Worm (Caenorhabditis elegans) whole organism, young adult: ENCODE measurements around the gene bus-17.

Experiments used
- B0336.3 ChIP-seq: fragments of 200-800 bp; sonication (Bioruptor generic); IDR thresholded peaks from 2 replicates; pipeline ENCODE4 v1.3.6; 2022; ENCODE audit warnings: missing genetic modification characterization, missing compliant biosample characterization
- C06A6.2 ChIP-seq: fragments of 200-800 bp; sonication (Bioruptor generic); conservative IDR thresholded peaks from 2 replicates; pipeline ENCODE4 v1.3.6; 2022; ENCODE audit warnings: missing genetic modification characterization, missing compliant biosample characterization
- D2030.7 ChIP-seq: fragments of 200-800 bp; sonication (Bioruptor generic); IDR thresholded peaks from 2 replicates; pipeline ENCODE4 v1.3.6; 2022; ENCODE audit warnings: missing genetic modification reagents, missing genetic modification characterization, missing compliant biosample characterization
- F10E7.11 ChIP-seq: sonication (generic microtip); optimal IDR thresholded peaks from 2 replicates; lab custom pipeline; 2017; ENCODE audit warnings: mild to moderate bottlenecking, missing genetic modification characterization, moderate library complexity, missing compliant biosample characterization
- F37B4.10 ChIP-seq: fragments of 200-800 bp; sonication (Bioruptor generic); IDR thresholded peaks from 2 replicates; pipeline ENCODE4 v1.3.6; 2022; ENCODE audit warnings: missing genetic modification characterization, missing compliant biosample characterization
- F57A8.1 ChIP-seq: fragments of 200-800 bp; sonication (Bioruptor generic); optimal IDR thresholded peaks from 2 replicates; lab custom pipeline; 2018; ENCODE audit warnings: mild to moderate bottlenecking, missing genetic modification characterization, moderate library complexity, missing compliant biosample characterization
- F57C9.4 ChIP-seq: sonication (generic microtip); optimal IDR thresholded peaks from 2 replicates; lab custom pipeline; 2017; ENCODE audit warnings: mild to moderate bottlenecking, missing genetic modification characterization, missing compliant biosample characterization
- K11D2.4 ChIP-seq: fragments of 200-800 bp; sonication (Bioruptor generic); IDR thresholded peaks from 2 replicates; pipeline ENCODE4 v1.3.6; 2022; ENCODE audit warnings: missing genetic modification reagents, missing genetic modification characterization, missing compliant biosample characterization
- K12H6.12 ChIP-seq: fragments of 200-800 bp; sonication (Bioruptor generic); optimal IDR thresholded peaks from 2 replicates; lab custom pipeline; 2018; ENCODE audit warnings: mild to moderate bottlenecking, missing genetic modification characterization, missing compliant biosample characterization
- T07F8.4 ChIP-seq: sonication (generic microtip); optimal IDR thresholded peaks from 2 replicates; lab custom pipeline; 2016; ENCODE audit warnings: mild to moderate bottlenecking, missing genetic modification characterization, moderate library complexity, missing compliant biosample characterization
- Y53F4B.3 ChIP-seq: fragments of 200-800 bp; sonication (Bioruptor generic); IDR thresholded peaks from 2 replicates; pipeline ENCODE4 v1.3.6; 2022; ENCODE audit warnings: missing genetic modification reagents, missing genetic modification characterization, missing compliant biosample characterization
- aptf-3 ChIP-seq: fragments of 200-800 bp; sonication (Bioruptor generic); IDR thresholded peaks from 2 replicates; pipeline ENCODE4 v1.3.6; 2022; ENCODE audit warnings: missing genetic modification characterization, missing compliant biosample characterization
- attf-5 ChIP-seq: fragments of 200-800 bp; sonication (Bioruptor generic); optimal IDR thresholded peaks from 2 replicates; lab custom pipeline; 2018; ENCODE audit warnings: mild to moderate bottlenecking, missing genetic modification characterization, missing compliant biosample characterization
- cebp-1 ChIP-seq, 2 experiments: fragments of 200-800 bp in 1 of 2; sonication (Bioruptor generic) in 1 of 2; sonication (generic microtip) in 1 of 2; IDR thresholded peaks in 1 of 2; optimal IDR thresholded peaks in 1 of 2; 2 replicates each; pipeline versions ENCODE4 v1.3.6 to Lab custom; 2017 to 2022; ENCODE audit warnings: missing compliant biosample characterization in 2 of 2, missing genetic modification characterization in 2 of 2, mild to moderate bottlenecking in 1 of 2, missing genetic modification reagents in 1 of 2, moderate library complexity in 1 of 2
- cebp-2 ChIP-seq: fragments of 200-800 bp; sonication (Bioruptor generic); IDR thresholded peaks from 2 replicates; pipeline ENCODE4 v1.3.6; 2022; ENCODE audit warnings: missing genetic modification characterization, missing compliant biosample characterization
- ceh-100 ChIP-seq: fragments of 200-800 bp; sonication (Bioruptor generic); IDR thresholded peaks from 2 replicates; pipeline ENCODE4 v1.3.6; 2022; ENCODE audit warnings: missing genetic modification reagents, missing genetic modification characterization, missing compliant biosample characterization
- ceh-27 ChIP-seq: fragments of 200-800 bp; sonication (Bioruptor generic); optimal IDR thresholded peaks from 2 replicates; lab custom pipeline; 2018; ENCODE audit warnings: mild to moderate bottlenecking, missing genetic modification characterization, moderate library complexity, missing compliant biosample characterization
- chd-7 ChIP-seq: sonication (generic microtip); optimal IDR thresholded peaks from 2 replicates; lab custom pipeline; 2016; ENCODE audit warnings: mild to moderate bottlenecking, missing genetic modification characterization, moderate library complexity, missing compliant biosample characterization
- dox-1 ChIP-seq: fragments of 200-800 bp; sonication (Bioruptor generic); IDR thresholded peaks from 2 replicates; pipeline ENCODE4 v1.3.6; 2022; ENCODE audit warnings: missing genetic modification reagents, missing genetic modification characterization, missing compliant biosample characterization
- dpff-1 ChIP-seq: sonication (generic microtip); optimal IDR thresholded peaks from 2 replicates; lab custom pipeline; 2017; ENCODE audit warnings: mild to moderate bottlenecking, missing genetic modification characterization, missing compliant biosample characterization
- egl-18 ChIP-seq: fragments of 200-800 bp; sonication (Bioruptor generic); IDR thresholded peaks from 2 replicates; pipeline ENCODE4 v1.3.6; 2022; ENCODE audit warnings: missing genetic modification reagents, missing genetic modification characterization, missing compliant biosample characterization
- egl-44 ChIP-seq: fragments of 200-800 bp; sonication (Bioruptor generic); IDR thresholded peaks from 2 replicates; pipeline ENCODE4 v1.3.6; 2022; ENCODE audit warnings: missing genetic modification reagents, missing genetic modification characterization, missing compliant biosample characterization
- ekl-4 ChIP-seq: fragments of 200-800 bp; sonication (Bioruptor generic); IDR thresholded peaks from 2 replicates; pipeline ENCODE4 v1.3.6; 2022; ENCODE audit warnings: missing genetic modification reagents, missing genetic modification characterization, missing compliant biosample characterization
- fkh-3 ChIP-seq: sonication (generic microtip); optimal IDR thresholded peaks from 2 replicates; lab custom pipeline; 2016; ENCODE audit warnings: mild to moderate bottlenecking, missing genetic modification characterization, missing compliant biosample characterization
- hlh-12 ChIP-seq: sonication (generic microtip); optimal IDR thresholded peaks from 2 replicates; lab custom pipeline; 2016; ENCODE audit warnings: missing genetic modification characterization, missing compliant biosample characterization
- hrde-1 ChIP-seq: sonication (generic microtip); optimal IDR thresholded peaks from 2 replicates; lab custom pipeline; 2016; ENCODE audit warnings: missing genetic modification characterization, mild to moderate bottlenecking, missing compliant biosample characterization, moderate library complexity, missing genotype, missing genetic modification reagents, borderline replicate concordance
- let-526 ChIP-seq: fragments of 200-800 bp; sonication (Bioruptor generic); IDR thresholded peaks from 2 replicates; pipeline ENCODE4 v1.3.6; 2022; ENCODE audit warnings: missing genetic modification reagents, missing genetic modification characterization, missing compliant biosample characterization
- let-607 ChIP-seq, 2 experiments: fragments of 200-800 bp in 1 of 2; sonication (Bioruptor generic) in 1 of 2; sonication (generic microtip) in 1 of 2; optimal IDR thresholded peaks; 2 replicates each; lab custom pipeline; 2016 to 2018; ENCODE audit warnings: mild to moderate bottlenecking in 2 of 2, missing compliant biosample characterization in 2 of 2, missing genetic modification characterization in 2 of 2, moderate library complexity in 2 of 2, missing genotype in 1 of 2
- lin-54 ChIP-seq: fragments of 200-800 bp; sonication (Bioruptor generic); optimal IDR thresholded peaks from 2 replicates; lab custom pipeline; 2018; ENCODE audit warnings: mild to moderate bottlenecking, missing genetic modification characterization, missing compliant biosample characterization
- lsy-27 ChIP-seq: sonication (generic microtip); optimal IDR thresholded peaks from 2 replicates; lab custom pipeline; 2017; ENCODE audit warnings: missing genetic modification characterization, mild to moderate bottlenecking, missing compliant biosample characterization, antibody characterized with exemption, missing genotype, borderline replicate concordance; ENCODE audit not compliant: insufficient read depth
- madf-10 ChIP-seq: sonication (generic microtip); optimal IDR thresholded peaks from 2 replicates; lab custom pipeline; 2016; ENCODE audit warnings: mild to moderate bottlenecking, missing genetic modification characterization, missing compliant biosample characterization
- madf-3 ChIP-seq: fragments of 200-800 bp; sonication (Bioruptor generic); IDR thresholded peaks from 2 replicates; pipeline ENCODE4 v1.3.6; 2022; ENCODE audit warnings: missing genetic modification reagents, missing genetic modification characterization, missing compliant biosample characterization
- mes-4 ChIP-seq: sonication (generic microtip); optimal IDR thresholded peaks from 2 replicates; lab custom pipeline; 2016; ENCODE audit warnings: missing genotype, missing genetic modification characterization, missing compliant biosample characterization
- nfyb-1 ChIP-seq: fragments of 200-800 bp; sonication (Bioruptor generic); IDR thresholded peaks from 2 replicates; pipeline ENCODE4 v1.3.6; 2022; ENCODE audit warnings: missing genetic modification reagents, missing genetic modification characterization, missing compliant biosample characterization
- nhr-27 ChIP-seq: fragments of 200-800 bp; sonication (Bioruptor generic); optimal IDR thresholded peaks from 2 replicates; lab custom pipeline; 2018; ENCODE audit warnings: mild to moderate bottlenecking, missing genetic modification characterization, moderate library complexity, missing compliant biosample characterization
- nhr-80 ChIP-seq: sonication (generic microtip); optimal IDR thresholded peaks from 2 replicates; lab custom pipeline; 2016; ENCODE audit warnings: missing genetic modification characterization, missing compliant biosample characterization
- pbrm-1 ChIP-seq: fragments of 200-800 bp; sonication (Bioruptor generic); IDR thresholded peaks from 2 replicates; pipeline ENCODE4 v1.3.6; 2022; ENCODE audit warnings: missing genetic modification reagents, missing genetic modification characterization, missing compliant biosample characterization
- repo-1 ChIP-seq: sonication (generic microtip); optimal IDR thresholded peaks from 2 replicates; lab custom pipeline; 2017; ENCODE audit warnings: mild to moderate bottlenecking, missing genetic modification characterization, missing compliant biosample characterization
- sea-2 ChIP-seq: fragments of 200-800 bp; sonication (Bioruptor generic); IDR thresholded peaks from 2 replicates; pipeline ENCODE4 v1.3.6; 2022; ENCODE audit warnings: missing genetic modification characterization, missing compliant biosample characterization
- snpc-1.3 ChIP-seq: sonication (generic microtip); optimal IDR thresholded peaks from 2 replicates; lab custom pipeline; 2017; ENCODE audit warnings: missing genetic modification characterization, mild to moderate bottlenecking, missing compliant biosample characterization, antibody characterized with exemption, moderate library complexity, missing genotype, missing genetic modification reagents; ENCODE audit not compliant: insufficient read depth
- snpc-4 ChIP-seq, 5 experiments: fragments of 150-350 bp in 1 of 5; sonication (generic microtip) in 4 of 5; optimal IDR thresholded peaks; 2 replicates each; lab custom pipeline; 2014 to 2018; ENCODE audit warnings: missing genetic modification characterization in 5 of 5, missing biosample characterization in 3 of 5, antibody characterized with exemption in 2 of 5, mild to moderate bottlenecking in 2 of 5, missing compliant biosample characterization in 2 of 5, missing genotype in 2 of 5, moderate library complexity in 2 of 5, missing genetic modification reagents in 1 of 5
- somi-1 ChIP-seq: fragments of 200-800 bp; sonication (Bioruptor generic); optimal IDR thresholded peaks from 2 replicates; lab custom pipeline; 2018; ENCODE audit warnings: mild to moderate bottlenecking, missing genetic modification characterization, missing compliant biosample characterization
- sptf-2 ChIP-seq: fragments of 200-800 bp; sonication (Bioruptor generic); optimal IDR thresholded peaks from 2 replicates; lab custom pipeline; 2018; ENCODE audit warnings: mild to moderate bottlenecking, missing genetic modification characterization, missing compliant biosample characterization
- ztf-18 ChIP-seq: sonication (generic microtip); optimal IDR thresholded peaks from 2 replicates; lab custom pipeline; 2016; ENCODE audit warnings: missing genotype, mild to moderate bottlenecking, missing genetic modification characterization, missing compliant biosample characterization
- ztf-22 ChIP-seq: fragments of 200-800 bp; sonication (Bioruptor generic); optimal IDR thresholded peaks from 2 replicates; lab custom pipeline; 2018; ENCODE audit warnings: mild to moderate bottlenecking, missing genetic modification characterization, moderate library complexity, missing compliant biosample characterization
- ztf-25 ChIP-seq: fragments of 200-800 bp; sonication (Bioruptor generic); IDR thresholded peaks from 2 replicates; pipeline ENCODE4 v1.3.6; 2022; ENCODE audit warnings: missing genetic modification reagents, missing genetic modification characterization, missing compliant biosample characterization
- ztf-26 ChIP-seq: sonication (generic microtip); optimal IDR thresholded peaks from 2 replicates; lab custom pipeline; 2017; ENCODE audit warnings: missing genetic modification characterization, missing compliant biosample characterization

bus-17 gene

ce11 chrX:15741852-15742251 lies 24.3 kb downstream of the bus-17 start (continued):
- TF ChIP-seq snpc-1.3 (tag; lab: Kevin White, UChicago) (peak; percentile 11), ztf-22 (GFP tag; lab: Kevin White, UChicago) (no peak), ztf-18 (tag; lab: Kevin White, UChicago) (peak; percentile 80), K12H6.12 (peak; percentile 60), T07F8.4 (peak; percentile 72), F57C9.4 (tag; lab: Kevin White, UChicago) (no peak), let-526 (GFP tag; lab: Robert Waterston, UW) (no peak), egl-18 (peak; percentile 43; the same call in 1 of the 2 replicates), hlh-12 (no peak), B0336.3 (peak; percentile 79), repo-1 (tag; lab: Kevin White, UChicago) (no peak), let-607 (tag; optimal IDR thresholded peaks at IDR 0.05; lab: Kevin White, UChicago) (peak; percentile 29 to 42), attf-5 (GFP tag; lab: Kevin White, UChicago) (peak; percentile 45), C06A6.2 (GFP tag; lab: Robert Waterston, UW) (0 out of 2 replicates have a peak, but pooled peaks have one; percentile 31), chd-7 (tag; lab: Kevin White, UChicago) (peak; percentile 65), madf-3 (GFP tag; lab: Robert Waterston, UW) (no peak), sea-2 (GFP tag; lab: Robert Waterston, UW) (peak; percentile 14; the same call in 1 of the 2 replicates), aptf-3 (GFP tag; lab: Robert Waterston, UW) (no peak), ekl-4 (GFP tag; lab: Robert Waterston, UW) (no peak), nfyb-1 (GFP tag; lab: Robert Waterston, UW) (peak; percentile 88), dox-1 (GFP tag; lab: Robert Waterston, UW) (peak; percentile 93), D2030.7 (peak; percentile 84), cebp-2 (peak; percentile 84; the same call in 1 of the 2 replicates), cebp-1 (GFP tag; IDR thresholded peaks at IDR 0.05; lab: Robert Waterston, UW) (peak; percentile 46; the same call in 1 of the 2 replicates), cebp-1 (tag; optimal IDR thresholded peaks at IDR 0.05; lab: Kevin White, UChicago) (peak; percentile 81), mes-4 (tag; lab: Kevin White, UChicago) (peak; percentile 80), nhr-27 (no peak), F37B4.10 (0 out of 2 replicates have a peak, but pooled peaks have one; percentile 38), snpc-4 (GFP tag; optimal IDR thresholded peaks at IDR 0.05; lab: Kevin White, UChicago) (peak; percentile 64), snpc-4 (tag; optimal IDR thresholded peaks at IDR 0.05; lab: Kevin White, UChicago) (peak; percentile 32 to 85 (median 66)), ztf-25 (peak; percentile 83), Y53F4B.3 (GFP tag; lab: Robert Waterston, UW) (peak; percentile 27; the same call in 1 of the 2 replicates), fkh-3 (tag; lab: Kevin White, UChicago) (peak; percentile 48), ztf-26 (tag; lab: Kevin White, UChicago) (peak; percentile 46), pbrm-1 (GFP tag; lab: Robert Waterston, UW) (peak; percentile 92), hrde-1 (tag; lab: Kevin White, UChicago) (no peak), madf-10 (tag; lab: Kevin White, UChicago) (peak; percentile 77), lsy-27 (tag; lab: Kevin White, UChicago) (no peak), F10E7.11 (tag; lab: Kevin White, UChicago) (peak; percentile 61), ceh-27 (GFP tag; lab: Kevin White, UChicago) (peak; percentile 73), ceh-100 (peak; percentile 34; the same call in 1 of the 2 replicates), egl-44 (GFP tag; lab: Robert Waterston, UW) (peak; percentile 87), somi-1 (GFP tag; lab: Kevin White, UChicago) (peak; percentile 44), lin-54 (GFP tag; lab: Kevin White, UChicago) (peak; percentile 60), F57A8.1 (GFP tag; lab: Kevin White, UChicago) (peak; percentile 56), K11D2.4 (peak; percentile 90), sptf-2 (no peak), nhr-80 (peak; percentile 34), dpff-1 (tag; lab: Kevin White, UChicago) (no peak)
